Worm (Caenorhabditis elegans) whole organism, L4/young adult: ENCODE results near the gene C31B8.16.
"Not testable (repeated sequence)": the region's sequence is repeated elsewhere in the genome, so short reads cannot be mapped to it uniquely, and the experiment has no call there.

Experiments used
- W03F9.2 ChIP-seq: fragments of 150-350 bp; optimal IDR thresholded peaks from 2 replicates; lab custom pipeline; 2014; ENCODE audit warnings: missing biosample characterization, missing genetic modification characterization
- dao-5 ChIP-seq: sonication (generic microtip); optimal IDR thresholded peaks from 2 replicates; lab custom pipeline; 2016; ENCODE audit warnings: missing genotype, missing genetic modification characterization, moderate library complexity, missing compliant biosample characterization
- him-1 ChIP-seq: sonication (generic microtip); optimal IDR thresholded peaks from 2 replicates; lab custom pipeline; 2016; ENCODE audit warnings: missing genotype, missing genetic modification reagents, missing genetic modification characterization, missing compliant biosample characterization

Gene C31B8.16

ce11 chrV:2958202-2958601 is 28.3 kb downstream of the C31B8.16 start, which contains the start of gene srw-142:
Gene srw-142 (minus strand): TSS chrV:2958302.
- TF ChIP-seq dao-5: no peak
- TF ChIP-seq W03F9.2: no peak
- TF ChIP-seq him-1 (tag; lab: Kevin White, UChicago): no peak

ce11 chrV:2960894-2961293 is 31.0 kb downstream of the C31B8.16 start, which contains the start of gene srw-144:
Gene srw-144 (minus strand): TSS chrV:2960994.
- no peak for TF ChIP-seq W03F9.2

ce11 chrV:2962960-2963359 is 33.1 kb downstream of the C31B8.16 start, which contains the start of gene srw-138:
Gene srw-138 (minus strand): TSS chrV:2963060.
- TF ChIP-seq W03F9.2 (no peak), him-1 (tag; lab: Kevin White, UChicago) (no peak), dao-5 (no peak)

ce11 chrV:2964786-2965185 is 34.9 kb downstream of the C31B8.16 start, which contains the start of gene srh-88:
Gene srh-88 (minus strand): TSS chrV:2964886.
- TF ChIP-seq dao-5: no peak
- TF ChIP-seq W03F9.2: no peak
- no peak for TF ChIP-seq him-1 (tag; lab: Kevin White, UChicago)

- TF ChIP-seq him-1 (tag; lab: Kevin White, UChicago): no peak
Observed at ce11 chrV:2971307-2971999, 41.6 kb downstream of the C31B8.16 start, which contains the start of gene srw-129. Gene srw-129 (plus strand): TSS chrV:2971949.

- not testable (repeated sequence) for TF ChIP-seq W03F9.2; dao-5; him-1 (tag; lab: Kevin White, UChicago)
Observed at ce11 chrV:2975285-2975684, 45.4 kb downstream of the C31B8.16 start, which contains the start of gene srw-123. Gene srw-123 (minus strand): TSS chrV:2975385.

ce11 chrV:2976287-2976686 is 46.4 kb downstream of the C31B8.16 start, which contains the start of gene srw-124:
Gene srw-124 (plus strand): TSS chrV:2976587.
- TF ChIP-seq dao-5: no peak
- TF ChIP-seq him-1 (tag; lab: Kevin White, UChicago): no peak
- no peak for TF ChIP-seq W03F9.2

- TF ChIP-seq W03F9.2 (no peak), him-1 (tag; lab: Kevin White, UChicago) (no peak), dao-5 (no peak)
Observed at ce11 chrV:2979978-2980377, 50.1 kb downstream of the C31B8.16 start, which contains the start of gene srw-118. Gene srw-118 (minus strand): TSS chrV:2980078.
